Fruit fly (Drosophila melanogaster) whole organism, prepupa: ENCODE data around the gene mRpS14.
A peak's percentile ranks its signal among the peaks of the same experiment; 100 is the strongest.

Source experiments
- CG10631 ChIP-seq: fragments of 200-800 bp; sonication (Bioruptor generic); optimal IDR thresholded peaks from 2 replicates; lab custom pipeline; 2016; ENCODE audit warnings: missing biosample characterization, missing genetic modification characterization
- CG11294 ChIP-seq: fragments of 200-800 bp; sonication (Bioruptor generic); IDR thresholded peaks from 2 replicates; pipeline ENCODE4 v1.3.6; 2022; ENCODE audit warnings: missing biosample characterization, missing genetic modification characterization
- CG11762 ChIP-seq: fragments of 200-800 bp; sonication (Bioruptor generic); optimal IDR thresholded peaks from 3 replicates; lab custom pipeline; 2016; ENCODE audit warnings: missing biosample characterization, missing genetic modification characterization; ENCODE audit not compliant: insufficient read depth
- CG11902 ChIP-seq: fragments of 200-800 bp; sonication (Bioruptor generic); optimal IDR thresholded peaks from 3 replicates; lab custom pipeline; 2016; ENCODE audit warnings: missing biosample characterization, missing genetic modification characterization
- CG3032 ChIP-seq: fragments of 200-800 bp; optimal IDR thresholded peaks from 2 replicates; lab custom pipeline; 2019; ENCODE audit warnings: missing biosample characterization, mild to moderate bottlenecking, missing genetic modification characterization, moderate library complexity
- CG32006 ChIP-seq: fragments of 200-800 bp; sonication (Bioruptor generic); optimal IDR thresholded peaks from 3 replicates; lab custom pipeline; 2017; ENCODE audit warnings: missing biosample characterization, mild to moderate bottlenecking, missing genetic modification characterization
- CG3919 ChIP-seq: fragments of 200-800 bp; sonication (Bioruptor generic); optimal IDR thresholded peaks from 3 replicates; lab custom pipeline; 2016; ENCODE audit warnings: missing biosample characterization, missing genetic modification characterization
- CG6163 ChIP-seq: fragments of 200-800 bp; sonication (Bioruptor generic); IDR thresholded peaks from 3 replicates; pipeline ENCODE4 v1.3.6; 2022; ENCODE audit warnings: missing biosample characterization, missing genetic modification characterization
- CG6854 ChIP-seq: fragments of 200-800 bp; sonication (Bioruptor generic); optimal IDR thresholded peaks from 2 replicates; lab custom pipeline; 2017; ENCODE audit warnings: missing biosample characterization, mild to moderate bottlenecking, missing genetic modification characterization
- CG7368 ChIP-seq: fragments of 200-800 bp; sonication (Bioruptor generic); optimal IDR thresholded peaks from 3 replicates; lab custom pipeline; 2016; ENCODE audit warnings: missing biosample characterization, missing genetic modification characterization
- CG9139 ChIP-seq: fragments of 200-800 bp; sonication (Bioruptor generic); optimal IDR thresholded peaks from 3 replicates; lab custom pipeline; 2017; ENCODE audit warnings: missing biosample characterization, mild to moderate bottlenecking, missing genetic modification characterization
- Eip78C ChIP-seq: fragments of 200-800 bp; sonication (Bioruptor generic); peaks from one replicate; lab custom pipeline; 2016; ENCODE audit warnings: missing biosample characterization, missing genetic modification characterization
- Ets21C ChIP-seq: fragments of 200-800 bp; sonication (Bioruptor generic); optimal IDR thresholded peaks from 3 replicates; lab custom pipeline; 2016; ENCODE audit warnings: missing biosample characterization, missing genetic modification characterization
- Ets96B ChIP-seq: fragments of 200-800 bp; optimal IDR thresholded peaks from 2 replicates; lab custom pipeline; 2019; ENCODE audit warnings: missing biosample characterization, mild to moderate bottlenecking, missing genetic modification characterization, moderate library complexity
- Gug ChIP-seq: fragments of 200-800 bp; sonication (Bioruptor generic); IDR thresholded peaks from 2 replicates; pipeline ENCODE4 v1.3.6; 2022; ENCODE audit warnings: missing biosample characterization, missing genetic modification characterization
- Hr38 ChIP-seq: sonication (Bioruptor generic); optimal IDR thresholded peaks from 2 replicates; lab custom pipeline; 2016; ENCODE audit warnings: missing biosample characterization, missing genetic modification characterization
- Lpt ChIP-seq: fragments of 200-800 bp; sonication (Bioruptor generic); optimal IDR thresholded peaks from 3 replicates; lab custom pipeline; 2016; ENCODE audit warnings: missing biosample characterization, missing genetic modification characterization
- Met ChIP-seq: fragments of 200-800 bp; sonication (Bioruptor generic); optimal IDR thresholded peaks from 3 replicates; lab custom pipeline; 2016; ENCODE audit warnings: missing biosample characterization, missing genetic modification characterization
- OdsH ChIP-seq: fragments of 200-800 bp; sonication (Bioruptor generic); optimal IDR thresholded peaks from 3 replicates; lab custom pipeline; 2016; ENCODE audit warnings: missing biosample characterization, missing genetic modification characterization
- Sox102F ChIP-seq: fragments of 200-800 bp; sonication (Bioruptor generic); optimal IDR thresholded peaks from 2 replicates; lab custom pipeline; 2016; ENCODE audit warnings: missing biosample characterization, mild to moderate bottlenecking, missing genetic modification characterization
- Sox14 ChIP-seq: fragments of 200-800 bp; sonication (Bioruptor generic); optimal IDR thresholded peaks from 3 replicates; lab custom pipeline; 2016; ENCODE audit warnings: missing biosample characterization, missing genetic modification characterization
- Sox15 ChIP-seq: fragments of 200-800 bp; sonication (Bioruptor generic); optimal IDR thresholded peaks from 3 replicates; lab custom pipeline; 2016; ENCODE audit warnings: missing biosample characterization, missing genetic modification characterization
- achi ChIP-seq: fragments of 200-800 bp; sonication (Bioruptor generic); optimal IDR thresholded peaks from 3 replicates; lab custom pipeline; 2016; ENCODE audit warnings: missing biosample characterization, missing genetic modification characterization
- cyc ChIP-seq: fragments of 200-800 bp; sonication (Bioruptor generic); optimal IDR thresholded peaks from 3 replicates; lab custom pipeline; 2016; ENCODE audit warnings: missing biosample characterization, missing genetic modification characterization
- dsx ChIP-seq: fragments of 200-800 bp; optimal IDR thresholded peaks from 3 replicates; lab custom pipeline; 2019; ENCODE audit warnings: missing biosample characterization, mild to moderate bottlenecking, missing genetic modification characterization, moderate library complexity; ENCODE audit not compliant: poor library complexity, severe bottlenecking
- esn ChIP-seq: fragments of 200-800 bp; sonication (Bioruptor generic); optimal IDR thresholded peaks from 2 replicates; lab custom pipeline; 2016; ENCODE audit warnings: missing biosample characterization, mild to moderate bottlenecking, missing genetic modification characterization, moderate library complexity
- fkh ChIP-seq: fragments of 200-800 bp; sonication (Bioruptor generic); optimal IDR thresholded peaks from 3 replicates; lab custom pipeline; 2017; ENCODE audit warnings: missing biosample characterization, mild to moderate bottlenecking, missing genetic modification characterization, moderate library complexity
- lz ChIP-seq: fragments of 200-800 bp; sonication (Bioruptor generic); optimal IDR thresholded peaks from 3 replicates; lab custom pipeline; 2016; ENCODE audit warnings: missing biosample characterization, missing genetic modification characterization
- net ChIP-seq: fragments of 200-800 bp; sonication (Bioruptor generic); optimal IDR thresholded peaks from 3 replicates; lab custom pipeline; 2016; ENCODE audit warnings: missing biosample characterization, missing genetic modification characterization
- pdm3 ChIP-seq: fragments of 200-800 bp; sonication (Bioruptor generic); optimal IDR thresholded peaks from 3 replicates; lab custom pipeline; 2016; ENCODE audit warnings: missing biosample characterization, missing genetic modification characterization
- spab ChIP-seq: fragments of 200-800 bp; sonication (Bioruptor generic); optimal IDR thresholded peaks from 2 replicates; lab custom pipeline; 2017; ENCODE audit warnings: missing biosample characterization, mild to moderate bottlenecking, missing genetic modification characterization, missing genetic modification reagents
- ss ChIP-seq, 2 experiments: fragments of 200-800 bp; sonication (Bioruptor generic); optimal IDR thresholded peaks; 2 replicates in 1 of 2; 3 replicates in 1 of 2; lab custom pipeline; 2017 to 2018; ENCODE audit warnings: mild to moderate bottlenecking in 2 of 2, missing biosample characterization in 2 of 2, missing genetic modification characterization in 2 of 2, moderate library complexity in 1 of 2
- svp ChIP-seq: fragments of 200-800 bp; sonication (Bioruptor generic); peaks from one replicate; lab custom pipeline; 2016; ENCODE audit warnings: missing biosample characterization, missing genetic modification characterization

The mRpS14 gene

dm6 chrX:19485057-19485456 is 5.0 kb upstream of the mRpS14 start (continued):
- TF ChIP-seq CG32006 (GFP tag; lab: Kevin White, UChicago) = no peak
- TF ChIP-seq fkh (GFP tag; lab: Kevin White, UChicago) = no peak
- TF ChIP-seq Sox102F = no peak
- TF ChIP-seq ss (GFP tag; optimal IDR thresholded peaks at IDR 0.05; lab: Kevin White, UChicago) = peak; percentile 86 to 91
- TF ChIP-seq CG9139 = peak; percentile 87
- no peak for TF ChIP-seq cyc
- no peak for TF ChIP-seq CG10631 (GFP tag; lab: Kevin White, UChicago)
- TF ChIP-seq net (GFP tag; lab: Kevin White, UChicago) = no peak
- TF ChIP-seq dsx (GFP tag; lab: Kevin White, UChicago) = peak; percentile 66
- no peak for TF ChIP-seq CG11902

dm6 chrX:19480544-19481127 is 598 bp upstream of the mRpS14 start:
- TF ChIP-seq svp (no peak), Sox102F (no peak), achi (GFP tag; lab: Kevin White, UChicago) (no peak), Sox14 (GFP tag; lab: Kevin White, UChicago) (no peak), esn (GFP tag; lab: Kevin White, UChicago) (no peak), Gug (GFP tag; lab: Robert Waterston, UW) (no peak), Hr38 (GFP tag; lab: Kevin White, UChicago) (no peak), CG6854 (GFP tag; lab: Kevin White, UChicago) (no peak), CG7368 (GFP tag; lab: Kevin White, UChicago) (no peak)
- TF ChIP-seq, all 60 proteins: peak for 0

DNA sequence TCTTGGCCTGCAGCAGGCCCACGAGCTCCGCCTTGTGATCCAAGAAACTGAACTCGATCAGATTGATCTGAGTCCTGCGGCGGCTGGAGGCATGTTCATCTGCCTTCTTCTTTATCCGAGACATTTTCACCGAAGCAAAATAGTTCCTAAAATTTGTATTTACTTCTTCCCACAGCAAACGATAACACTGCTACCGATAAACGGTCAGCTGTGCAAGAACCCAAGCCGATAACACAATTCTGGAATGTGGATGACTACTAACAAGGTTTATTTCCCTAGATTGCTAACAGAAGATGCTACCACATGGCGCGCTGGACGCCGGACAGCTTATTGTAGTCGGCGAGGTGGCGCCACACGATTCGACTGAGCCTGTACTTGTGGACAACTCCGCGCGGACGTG is 904 bp downstream of the mRpS14 start, which contains the start of gene CG32533:
TSS of gene CG32533 (minus strand) at position 278 of the 400 bp plus-strand sequence.
- TF ChIP-seq CG3919 (no peak), Met (GFP tag; lab: Kevin White, UChicago) (no peak), CG11294 (GFP tag; lab: Robert Waterston, UW) (no peak), CG11762 (GFP tag; lab: Kevin White, UChicago) (no peak)

dm6 chrX:19474763-19475162 is 5.3 kb downstream of the mRpS14 start, which contains the start of gene narya:
TSS of gene narya (plus strand) at chrX:19475063.
- no peak for TF ChIP-seq Hr38 (GFP tag; lab: Kevin White, UChicago)
- TF ChIP-seq lz (GFP tag; lab: Kevin White, UChicago) = no peak
- no peak for TF ChIP-seq dsx (GFP tag; lab: Kevin White, UChicago)
- no peak for TF ChIP-seq fkh (GFP tag; lab: Kevin White, UChicago)
- no peak for TF ChIP-seq Sox15 (GFP tag; lab: Kevin White, UChicago)
- no peak for TF ChIP-seq Sox14 (GFP tag; lab: Kevin White, UChicago)
- TF ChIP-seq CG3032 = no peak
- TF ChIP-seq CG6163 = no peak
- no peak for TF ChIP-seq Ets96B (tag; lab: Kevin White, UChicago)
- TF ChIP-seq Ets21C (GFP tag; lab: Kevin White, UChicago) = no peak

dm6 chrX:19461630-19462029 is 18.4 kb downstream of the mRpS14 start:
- TF ChIP-seq spab = no peak
- TF ChIP-seq Gug (GFP tag; lab: Robert Waterston, UW) = no peak
- TF ChIP-seq pdm3 (GFP tag; lab: Kevin White, UChicago) = no peak
- no peak for TF ChIP-seq Met (GFP tag; lab: Kevin White, UChicago)
- TF ChIP-seq CG7368 (GFP tag; lab: Kevin White, UChicago) = no peak
- TF ChIP-seq OdsH (GFP tag; lab: Kevin White, UChicago) = no peak
- TF ChIP-seq Eip78C (GFP tag; lab: Kevin White, UChicago) = peak; percentile 36
- TF ChIP-seq Lpt (GFP tag; lab: Kevin White, UChicago) = no peak
